Worm (Caenorhabditis elegans) whole organism, L1 larva: ENCODE data around the gene cyp-35B2.

ENCODE experiments used
- lir-3 ChIP-seq: sonication (generic microtip); optimal IDR thresholded peaks from 2 replicates; lab custom pipeline; 2016; ENCODE audit warnings: mild to moderate bottlenecking, missing genetic modification characterization, moderate library complexity, missing compliant biosample characterization; ENCODE audit not compliant: poor library complexity
- pax-3 ChIP-seq: fragments of 200-800 bp; sonication (Bioruptor generic); optimal IDR thresholded peaks from 2 replicates; lab custom pipeline; 2018; ENCODE audit warnings: mild to moderate bottlenecking, missing genetic modification characterization, moderate library complexity, missing compliant biosample characterization
- pqm-1 ChIP-seq: sonication (generic microtip); optimal IDR thresholded peaks from 3 replicates; lab custom pipeline; 2017; ENCODE audit warnings: missing biosample characterization, missing genetic modification characterization
- rnt-1 ChIP-seq: sonication (generic microtip); optimal IDR thresholded peaks from 2 replicates; lab custom pipeline; 2016; ENCODE audit warnings: mild to moderate bottlenecking, missing genetic modification characterization, moderate library complexity, missing compliant biosample characterization
- ztf-11 ChIP-seq, 2 experiments: sonication (generic microtip); optimal IDR thresholded peaks; 2 replicates each; lab custom pipeline; 2016 to 2017; ENCODE audit warnings: missing genetic modification characterization in 2 of 2, missing biosample characterization in 1 of 2, missing compliant biosample characterization in 1 of 2

DNA sequence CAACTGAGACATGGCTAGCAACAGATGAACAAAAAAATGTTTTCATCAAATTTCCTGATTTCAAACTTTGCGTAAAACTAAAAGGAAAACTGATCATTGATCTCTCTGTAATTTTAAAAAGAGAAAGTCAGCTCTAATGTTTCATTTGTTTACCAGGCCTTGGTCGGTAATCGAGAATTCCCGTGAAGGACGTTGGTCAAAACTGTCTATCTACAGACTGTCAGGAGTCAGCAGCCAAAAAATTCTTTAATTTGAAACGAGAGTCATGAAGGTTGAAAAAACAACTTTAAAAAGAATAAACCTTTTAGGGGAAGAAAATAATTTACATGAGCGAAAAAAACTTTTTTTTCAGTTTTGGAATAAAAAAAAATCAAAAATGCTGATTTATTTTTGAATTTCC is 43.1 kb downstream of the cyp-35B2 start:
- TF ChIP-seq pqm-1 (no peak), lir-3 (tag; lab: Kevin White, UChicago) (no peak), ztf-11 (tag; optimal IDR thresholded peaks at IDR 0.05; lab: Kevin White, UChicago) (no peak), pax-3 (tag; lab: Kevin White, UChicago) (no peak), rnt-1 (tag; lab: Kevin White, UChicago) (no peak)
